4 worm cellular contexts compared by ENCODE assay signal in the genomic region with DNA sequence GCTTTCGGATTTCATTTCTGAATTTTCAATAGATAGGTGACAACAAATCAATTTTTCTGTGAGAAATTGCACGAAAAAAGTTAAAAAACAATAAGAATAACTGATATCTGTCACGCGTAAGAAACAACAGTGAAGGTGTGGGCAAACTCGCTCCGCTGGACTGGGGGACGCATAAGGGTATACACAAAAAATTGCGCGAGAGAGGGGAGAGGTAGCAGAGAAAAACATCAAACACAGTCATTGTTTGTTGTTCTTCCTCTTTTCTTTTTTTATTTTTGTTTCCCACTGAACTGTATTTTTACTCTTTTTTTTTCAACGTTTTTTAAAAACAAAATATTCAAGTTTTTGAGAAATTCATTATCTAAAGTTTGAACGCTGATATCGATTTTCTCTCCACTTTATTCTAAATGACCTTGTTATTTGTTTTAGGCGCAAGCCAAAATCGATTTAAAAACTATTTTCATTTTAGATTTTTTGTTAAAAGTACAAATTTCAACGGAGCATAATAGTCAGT.
A peak's percentile ranks its signal among the peaks of the same experiment; 100 is the strongest.
TF ChIP-seq lines count a peak whose summit lies in the region.

Gene pifk-1 (minus strand): TSS at position 17 of the 514 bp plus-strand sequence.
Gene tbc-11 (plus strand): TSS at position 464 of the 514 bp plus-strand sequence.

TF ChIP-seq in whole organism, L1 larva, 84 proteins besides CTCF, POLR2A, EP300 and RAD21 (continued from another document and continues in another):
- no peak for TF ChIP-seq zag-1 (tag; optimal IDR thresholded peaks at IDR 0.05; lab: Kevin White, UChicago)
- TF ChIP-seq egl-27 (tag; optimal IDR thresholded peaks at IDR 0.05; lab: Kevin White, UChicago) = no peak
- TF ChIP-seq nhr-12 (tag; optimal IDR thresholded peaks at IDR 0.05; lab: Kevin White, UChicago) = no peak
- peak; percentile 41 for TF ChIP-seq nhr-20 (tag; optimal IDR thresholded peaks at IDR 0.05; lab: Kevin White, UChicago)
- no peak for TF ChIP-seq nhr-76 (tag; optimal IDR thresholded peaks at IDR 0.05; lab: Kevin White, UChicago)
- no peak for TF ChIP-seq xbp-1 (tag; optimal IDR thresholded peaks at IDR 0.05; lab: Kevin White, UChicago)
- TF ChIP-seq mep-1 (tag; optimal IDR thresholded peaks at IDR 0.05; lab: Kevin White, UChicago) = peak; percentile 64
- peak; percentile 34 for TF ChIP-seq nhr-71 (tag; optimal IDR thresholded peaks at IDR 0.05; lab: Kevin White, UChicago)
- no peak for TF ChIP-seq ztf-11 (tag; optimal IDR thresholded peaks at IDR 0.05; lab: Kevin White, UChicago)
- TF ChIP-seq skn-1 (tag; optimal IDR thresholded peaks at IDR 0.05; lab: Kevin White, UChicago) = peak; percentile 85
- peak; percentile 22 to 39 (median 27) for TF ChIP-seq dpl-1 (GFP tag; optimal IDR thresholded peaks at IDR 0.05; lab: Kevin White, UChicago)
- no peak for TF ChIP-seq ceh-90 (tag; optimal IDR thresholded peaks at IDR 0.05; lab: Kevin White, UChicago)
- peak; percentile 23 for TF ChIP-seq nhr-90 (tag; optimal IDR thresholded peaks at IDR 0.05; lab: Kevin White, UChicago; ENCODE audit: poor library complexity)
- TF ChIP-seq nhr-77 (tag; optimal IDR thresholded peaks at IDR 0.05; lab: Kevin White, UChicago) = no peak
- peak; percentile 14 for TF ChIP-seq nhr-237 (tag; optimal IDR thresholded peaks at IDR 0.05; lab: Kevin White, UChicago)
- no peak for TF ChIP-seq C04F5.9 (tag; optimal IDR thresholded peaks at IDR 0.05; lab: Kevin White, UChicago)
- TF ChIP-seq mab-9 (GFP tag; IDR thresholded peaks at IDR 0.05; lab: Robert Waterston, UW) = no peak
- peak; percentile 20 for TF ChIP-seq swsn-7 (tag; optimal IDR thresholded peaks at IDR 0.05; lab: Kevin White, UChicago)
- no peak for TF ChIP-seq ama-1 (optimal IDR thresholded peaks at IDR 0.05; lab: Kevin White, UChicago)
- TF ChIP-seq lin-39 (tag; optimal IDR thresholded peaks at IDR 0.05; lab: Kevin White, UChicago) = no peak
- TF ChIP-seq isw-1 (GFP tag; IDR thresholded peaks at IDR 0.05; lab: Robert Waterston, UW) = no peak
- TF ChIP-seq nhr-84 (tag; optimal IDR thresholded peaks at IDR 0.05; lab: Kevin White, UChicago) = no peak
- no peak for TF ChIP-seq zip-4 (GFP tag; optimal IDR thresholded peaks at IDR 0.05; lab: Kevin White, UChicago)
- peak in 1 of 2 experiments; percentile 62 for TF ChIP-seq lsy-2 (tag; optimal IDR thresholded peaks at IDR 0.05; lab: Kevin White, UChicago)
- no peak for TF ChIP-seq lin-13 (GFP tag; optimal IDR thresholded peaks at IDR 0.05; lab: Kevin White, UChicago)
- TF ChIP-seq mef-2 (tag; optimal IDR thresholded peaks at IDR 0.05; lab: Kevin White, UChicago) = no peak
- no peak for TF ChIP-seq aly-2 (tag; optimal IDR thresholded peaks at IDR 0.05; lab: Kevin White, UChicago)
- TF ChIP-seq C16A3.4 (tag; optimal IDR thresholded peaks at IDR 0.05; lab: Kevin White, UChicago) = peak; percentile 54
- TF ChIP-seq egl-13 (tag; optimal IDR thresholded peaks at IDR 0.05; lab: Kevin White, UChicago) = no peak
- TF ChIP-seq ceh-63 (GFP tag; optimal IDR thresholded peaks at IDR 0.05; lab: Kevin White, UChicago) = no peak
- TF ChIP-seq grh-1 (GFP tag; IDR thresholded peaks at IDR 0.05; lab: Robert Waterston, UW) = no peak
- no peak for TF ChIP-seq pax-3 (tag; optimal IDR thresholded peaks at IDR 0.05; lab: Kevin White, UChicago)
- no peak for TF ChIP-seq nhr-28 (tag; optimal IDR thresholded peaks at IDR 0.05; lab: Kevin White, UChicago)

TF ChIP-seq in whole organism, L2 larva, 48 proteins besides CTCF, POLR2A, EP300 and RAD21 (continued from another document):
- peak; percentile 2 for TF ChIP-seq zag-1 (tag; optimal IDR thresholded peaks at IDR 0.05; lab: Kevin White, UChicago)
- peak; percentile 30 for TF ChIP-seq egl-27 (tag; optimal IDR thresholded peaks at IDR 0.05; lab: Kevin White, UChicago)
- no peak for TF ChIP-seq blmp-1 (tag; optimal IDR thresholded peaks at IDR 0.05; lab: Kevin White, UChicago; ENCODE audit: insufficient read depth)
- peak; percentile 78 for TF ChIP-seq unc-55 (GFP tag; optimal IDR thresholded peaks at IDR 0.05; lab: Kevin White, UChicago)
- TF ChIP-seq skn-1 (tag; optimal IDR thresholded peaks at IDR 0.05; lab: Kevin White, UChicago) = no peak
- peak; percentile 44 for TF ChIP-seq F13H6.1 (tag; optimal IDR thresholded peaks at IDR 0.05; lab: Kevin White, UChicago)
- TF ChIP-seq elt-1 (tag; optimal IDR thresholded peaks at IDR 0.05; lab: Kevin White, UChicago) = no peak
- TF ChIP-seq nhr-129 (tag; optimal IDR thresholded peaks at IDR 0.05; lab: Kevin White, UChicago) = peak; percentile 78
- no peak for TF ChIP-seq nhr-12 (tag; optimal IDR thresholded peaks at IDR 0.05; lab: Kevin White, UChicago)
- TF ChIP-seq fos-1 (tag; optimal IDR thresholded peaks at IDR 0.05; lab: Kevin White, UChicago) = peak; percentile 78
- TF ChIP-seq sma-3 (GFP tag; optimal IDR thresholded peaks at IDR 0.05; lab: Kevin White, UChicago) = no peak
- TF ChIP-seq snpc-4 (tag; optimal IDR thresholded peaks at IDR 0.05; lab: Kevin White, UChicago) = no peak

TF ChIP-seq in whole organism, L3 larva, 47 proteins besides CTCF, POLR2A, EP300 and RAD21 (continued from another document):
- peak; percentile 66 for TF ChIP-seq skn-1 (tag; optimal IDR thresholded peaks at IDR 0.05; lab: Kevin White, UChicago)
- no peak for TF ChIP-seq unc-62 (GFP tag; optimal IDR thresholded peaks at IDR 0.05; lab: Kevin White, UChicago)
- TF ChIP-seq pqm-1 (tag; optimal IDR thresholded peaks at IDR 0.05; lab: Kevin White, UChicago) = peak; percentile 74
- TF ChIP-seq lin-39 (tag; optimal IDR thresholded peaks at IDR 0.05; lab: Kevin White, UChicago) = peak; percentile 41
- TF ChIP-seq nhr-237 (tag; optimal IDR thresholded peaks at IDR 0.05; lab: Kevin White, UChicago) = no peak
- TF ChIP-seq sea-2 (GFP tag; optimal IDR thresholded peaks at IDR 0.05; lab: Kevin White, UChicago) = no peak
- TF ChIP-seq nhr-11 (tag; optimal IDR thresholded peaks at IDR 0.05; lab: Kevin White, UChicago) = no peak
- TF ChIP-seq nhr-43 (tag; optimal IDR thresholded peaks at IDR 0.05; lab: Kevin White, UChicago; ENCODE audit: poor library complexity, severe bottlenecking) = no peak
- TF ChIP-seq aly-2 (tag; optimal IDR thresholded peaks at IDR 0.05; lab: Kevin White, UChicago) = no peak
- TF ChIP-seq nhr-25 (tag; optimal IDR thresholded peaks at IDR 0.05; lab: Kevin White, UChicago) = peak; percentile 61
- peak; percentile 62 for TF ChIP-seq nhr-23 (tag; optimal IDR thresholded peaks at IDR 0.05; lab: Kevin White, UChicago)
- TF ChIP-seq daf-12 (tag; optimal IDR thresholded peaks at IDR 0.05; lab: Kevin White, UChicago) = no peak
- peak; percentile 64 for TF ChIP-seq snpc-4 (tag; optimal IDR thresholded peaks at IDR 0.05; lab: Kevin White, UChicago)
- TF ChIP-seq hmg-11 (tag; optimal IDR thresholded peaks at IDR 0.05; lab: Kevin White, UChicago) = peak; percentile 42
- TF ChIP-seq zag-1 (tag; optimal IDR thresholded peaks at IDR 0.05; lab: Kevin White, UChicago) = no peak
- no peak for TF ChIP-seq fkh-10 (GFP tag; optimal IDR thresholded peaks at IDR 0.05; lab: Kevin White, UChicago)
- TF ChIP-seq pha-4 (tag; optimal IDR thresholded peaks at IDR 0.05; lab: Kevin White, UChicago) = peak; percentile 95

TF ChIP-seq in whole organism, L4 larva, 104 proteins besides CTCF, POLR2A, EP300 and RAD21 (continued from another document):
- peak; percentile 40 for TF ChIP-seq lin-13 (GFP tag; optimal IDR thresholded peaks at IDR 0.05; lab: Kevin White, UChicago)
- TF ChIP-seq nhr-6 (tag; optimal IDR thresholded peaks at IDR 0.05; lab: Kevin White, UChicago) = peak; percentile 26
- no peak for TF ChIP-seq nhr-48 (tag; optimal IDR thresholded peaks at IDR 0.05; lab: Kevin White, UChicago)
- TF ChIP-seq nhr-25 (tag; optimal IDR thresholded peaks at IDR 0.05; lab: Kevin White, UChicago; ENCODE audit: borderline replicate concordance, insufficient read depth) = peak; percentile 39
- no peak for TF ChIP-seq php-3 (GFP tag; IDR thresholded peaks at IDR 0.05; lab: Robert Waterston, UW)
- peak; percentile 40 for TF ChIP-seq dpl-1 (GFP tag; optimal IDR thresholded peaks at IDR 0.05; lab: Kevin White, UChicago)
- peak; percentile 40; the same call in 1 of the 2 replicates for TF ChIP-seq dmd-6 (GFP tag; IDR thresholded peaks at IDR 0.05; lab: Robert Waterston, UW)
- no peak for TF ChIP-seq daf-16 (GFP tag; optimal IDR thresholded peaks at IDR 0.05; lab: Kevin White, UChicago)
- TF ChIP-seq daf-16 (tag; optimal IDR thresholded peaks at IDR 0.05; lab: Kevin White, UChicago) = peak; percentile 82
- peak; percentile 71 for TF ChIP-seq hlh-11 (tag; optimal IDR thresholded peaks at IDR 0.05; lab: Kevin White, UChicago)
- peak; percentile 46 for TF ChIP-seq nhr-77 (tag; optimal IDR thresholded peaks at IDR 0.05; lab: Kevin White, UChicago)
- TF ChIP-seq dve-1 (tag; optimal IDR thresholded peaks at IDR 0.05; lab: Kevin White, UChicago; ENCODE audit: insufficient read depth) = peak; percentile 82
- TF ChIP-seq mxl-3 (GFP tag; optimal IDR thresholded peaks at IDR 0.05; lab: Kevin White, UChicago) = peak; percentile 16
- TF ChIP-seq nhr-111 (GFP tag; optimal IDR thresholded peaks at IDR 0.05; lab: Kevin White, UChicago) = no peak
- TF ChIP-seq R02D3.7 (tag; optimal IDR thresholded peaks at IDR 0.05; lab: Kevin White, UChicago) = no peak
- 0 out of 2 replicates have a peak, but pooled peaks have one; percentile 41 for TF ChIP-seq arid-1 (GFP tag; conservative IDR thresholded peaks at IDR 0.05; lab: Robert Waterston, UW)
- peak; percentile 80 for TF ChIP-seq mep-1 (tag; optimal IDR thresholded peaks at IDR 0.05; lab: Kevin White, UChicago)
- TF ChIP-seq dmd-8 (GFP tag; IDR thresholded peaks at IDR 0.05; lab: Robert Waterston, UW) = 0 out of 2 replicates have a peak, but pooled peaks have one; percentile 25
- peak; percentile 91 for TF ChIP-seq hlh-30 (tag; optimal IDR thresholded peaks at IDR 0.05; lab: Kevin White, UChicago; ENCODE audit: insufficient read depth)
- 0 out of 2 replicates have a peak, but pooled peaks have one; percentile 14 for TF ChIP-seq hmg-1.1 (GFP tag; IDR thresholded peaks at IDR 0.05; lab: Robert Waterston, UW)
